Worm (Caenorhabditis elegans): ENCODE data around the gene T26A5.8.

- no peak for TF ChIP-seq ceh-16 (tag; optimal IDR thresholded peaks at IDR 0.05)
- no peak for TF ChIP-seq skn-1 (tag; optimal IDR thresholded peaks at IDR 0.05)
- no peak for TF ChIP-seq aly-2 (tag; optimal IDR thresholded peaks at IDR 0.05)
- TF ChIP-seq peb-1 (tag; optimal IDR thresholded peaks at IDR 0.05): no peak
- TF ChIP-seq zag-1 (tag; optimal IDR thresholded peaks at IDR 0.05): no peak
- TF ChIP-seq sem-4 (tag; optimal IDR thresholded peaks at IDR 0.05): no peak
- no peak for TF ChIP-seq nhr-129 (tag; optimal IDR thresholded peaks at IDR 0.05)
- TF ChIP-seq ama-1 (optimal IDR thresholded peaks at IDR 0.05): no peak
- TF ChIP-seq ZK546.5 (tag; optimal IDR thresholded peaks at IDR 0.05): no peak
These were observed 15.8 kb downstream of the T26A5.8 start, which contains the start of gene let-721 for ce11 chrIII:6446807-6447206.
